Worm (Caenorhabditis elegans): ENCODE data around the gene dos-3.

DNA sequence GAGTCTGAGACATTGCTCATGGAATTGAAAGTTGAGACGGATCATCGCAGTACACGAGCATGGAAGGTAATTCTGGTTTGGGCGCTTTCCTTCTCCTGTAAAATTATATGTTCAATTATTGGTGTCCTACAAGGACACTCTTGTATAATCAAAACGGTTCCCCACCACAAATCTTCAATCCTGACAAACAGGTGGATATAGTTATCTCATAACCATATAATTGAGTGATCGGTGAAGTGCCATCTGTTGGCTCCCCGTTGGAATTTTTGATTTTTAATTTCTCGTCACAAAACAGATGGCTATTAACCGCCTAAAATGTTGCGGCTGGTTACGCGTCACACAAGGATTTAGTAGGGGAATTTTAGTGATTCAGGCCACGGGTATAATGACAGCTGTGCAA is 29.5 kb upstream of the dos-3 start:
- TF ChIP-seq F13C5.2 (tag; optimal IDR thresholded peaks at IDR 0.05) (no peak), ama-1 (optimal IDR thresholded peaks at IDR 0.05) (no peak), pes-1 (GFP tag; IDR thresholded peaks at IDR 0.05) (no peak), ceh-36 (tag; optimal IDR thresholded peaks at IDR 0.05) (no peak), tbx-37 (GFP tag; conservative IDR thresholded peaks at IDR 0.05) (no peak)
